Worm (Caenorhabditis elegans) whole organism, L3 larva: ENCODE results near the gene fbxa-60.

Experiments
- R02D3.7 ChIP-seq: fragments of 150-350 bp; optimal IDR thresholded peaks from 2 replicates; lab custom pipeline; 2014; ENCODE audit warnings: missing biosample characterization, missing genetic modification characterization
- ZK546.5 ChIP-seq: sonication (generic microtip); optimal IDR thresholded peaks from 2 replicates; lab custom pipeline; 2017; ENCODE audit warnings: missing biosample characterization, missing genetic modification characterization
- jun-1 ChIP-seq: fragments of 150-350 bp; optimal IDR thresholded peaks from 2 replicates; lab custom pipeline; 2014; ENCODE audit warnings: missing biosample characterization, missing genetic modification reagents, missing genetic modification characterization
- nhr-76 ChIP-seq: fragments of 150-350 bp; sonication (generic microtip); optimal IDR thresholded peaks from 5 replicates; lab custom pipeline; 2014; ENCODE audit warnings: missing biosample characterization, missing genetic modification characterization
- unc-39 ChIP-seq: sonication (generic microtip); optimal IDR thresholded peaks from 4 replicates; lab custom pipeline; 2017; ENCODE audit warnings: missing biosample characterization, missing genetic modification characterization

- TF ChIP-seq unc-39: no peak
- no peak for TF ChIP-seq nhr-76
- no peak for TF ChIP-seq ZK546.5
- TF ChIP-seq jun-1 (tag; lab: Kevin White, UChicago): no peak
- TF ChIP-seq R02D3.7 (tag; lab: Kevin White, UChicago): no peak
These were observed 4.1 kb downstream of the fbxa-60 start for ce11 chrIII:941958-942357.
